Worm (Caenorhabditis elegans): ENCODE data around the gene Y105C5B.3.

DNA sequence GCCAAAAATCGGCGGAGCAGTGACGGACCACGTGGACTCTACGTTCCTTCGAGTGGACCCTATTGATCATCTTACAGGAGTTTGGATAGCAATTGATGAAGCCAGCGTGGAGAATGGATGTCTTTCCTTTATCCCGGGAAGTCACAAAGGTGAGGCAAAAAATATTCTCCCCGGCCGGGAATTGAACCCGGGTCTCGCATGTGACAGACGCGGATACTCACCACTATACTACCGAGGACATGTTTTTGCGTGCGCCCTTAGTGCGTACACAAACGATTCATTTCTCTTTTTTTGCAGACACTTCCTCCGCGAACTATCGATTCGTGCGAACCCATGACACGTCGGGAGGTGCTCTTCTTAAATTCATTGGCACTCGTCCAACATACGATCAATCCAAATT lies 47.2 kb downstream of the Y105C5B.3 start:
- TF ChIP-seq tab-1 (GFP tag; IDR thresholded peaks at IDR 0.05), result 0 out of 2 replicates have a peak, but pooled peaks have one; percentile 25
- 0 out of 2 replicates have a peak, but pooled peaks have one; percentile 43 for TF ChIP-seq ztf-29 (GFP tag; IDR thresholded peaks at IDR 0.05)
- TF ChIP-seq cog-1 (tag; optimal IDR thresholded peaks at IDR 0.05), result no peak
- TF ChIP-seq ztf-23 (GFP tag; IDR thresholded peaks at IDR 0.05), result peak; percentile 75
- 0 out of 2 replicates have a peak, but pooled peaks have one; percentile 52 for TF ChIP-seq klf-2 (GFP tag; conservative IDR thresholded peaks at IDR 0.05)
- TF ChIP-seq T22C8.4 (GFP tag; IDR thresholded peaks at IDR 0.05), result no peak
- peak; percentile 77 for TF ChIP-seq flt-1 (GFP tag; IDR thresholded peaks at IDR 0.05)
- TF ChIP-seq ref-1 (GFP tag; conservative IDR thresholded peaks at IDR 0.05), result 0 out of 2 replicates have a peak, but pooled peaks have one; percentile 49
- no peak for TF ChIP-seq med-1 (GFP tag; optimal IDR thresholded peaks at IDR 0.05; ENCODE audit: insufficient read depth)
